Fruit fly (Drosophila melanogaster) whole organism, prepupa: Measurements from ENCODE around the gene CG43675.

ENCODE experiments used
- Blimp-1 ChIP-seq: fragments of 200-800 bp; sonication (Bioruptor generic); optimal IDR thresholded peaks from 3 replicates; lab custom pipeline; 2017; ENCODE audit warnings: missing biosample characterization, missing genetic modification characterization, mild to moderate bottlenecking, moderate library complexity, missing genetic modification reagents
- CG10631 ChIP-seq: fragments of 200-800 bp; sonication (Bioruptor generic); optimal IDR thresholded peaks from 2 replicates; lab custom pipeline; 2016; ENCODE audit warnings: missing biosample characterization, missing genetic modification characterization
- CG11294 ChIP-seq: fragments of 200-800 bp; sonication (Bioruptor generic); IDR thresholded peaks from 2 replicates; pipeline ENCODE4 v1.3.6; 2022; ENCODE audit warnings: missing biosample characterization, missing genetic modification characterization
- CG11902 ChIP-seq: fragments of 200-800 bp; sonication (Bioruptor generic); optimal IDR thresholded peaks from 3 replicates; lab custom pipeline; 2016; ENCODE audit warnings: missing biosample characterization, missing genetic modification characterization
- CG1621 ChIP-seq: fragments of 200-800 bp; sonication (Bioruptor generic); optimal IDR thresholded peaks from 3 replicates; lab custom pipeline; 2018; ENCODE audit warnings: missing biosample characterization, mild to moderate bottlenecking, missing genetic modification characterization
- CG16779 ChIP-seq: fragments of 200-800 bp; sonication (Bioruptor generic); optimal IDR thresholded peaks from 3 replicates; lab custom pipeline; 2017; ENCODE audit warnings: missing biosample characterization, mild to moderate bottlenecking, missing genetic modification characterization
- CG3032 ChIP-seq: fragments of 200-800 bp; optimal IDR thresholded peaks from 2 replicates; lab custom pipeline; 2019; ENCODE audit warnings: missing biosample characterization, mild to moderate bottlenecking, missing genetic modification characterization, moderate library complexity
- CG31627 ChIP-seq: fragments of 200-800 bp; sonication (Bioruptor generic); optimal IDR thresholded peaks from 3 replicates; lab custom pipeline; 2016; ENCODE audit warnings: missing biosample characterization, missing genetic modification characterization
- CG32006 ChIP-seq: fragments of 200-800 bp; sonication (Bioruptor generic); optimal IDR thresholded peaks from 3 replicates; lab custom pipeline; 2017; ENCODE audit warnings: missing biosample characterization, mild to moderate bottlenecking, missing genetic modification characterization
- CG34406 ChIP-seq: fragments of 200-800 bp; sonication (Bioruptor generic); optimal IDR thresholded peaks from 3 replicates; lab custom pipeline; 2016; ENCODE audit warnings: missing biosample characterization, missing genetic modification characterization
- CG3919 ChIP-seq: fragments of 200-800 bp; sonication (Bioruptor generic); optimal IDR thresholded peaks from 3 replicates; lab custom pipeline; 2016; ENCODE audit warnings: missing biosample characterization, missing genetic modification characterization
- CG4318 ChIP-seq: fragments of 200-800 bp; sonication (Bioruptor generic); optimal IDR thresholded peaks from 3 replicates; lab custom pipeline; 2017; ENCODE audit warnings: missing biosample characterization, mild to moderate bottlenecking, missing genetic modification characterization
- CG6163 ChIP-seq: fragments of 200-800 bp; sonication (Bioruptor generic); IDR thresholded peaks from 3 replicates; pipeline ENCODE4 v1.3.6; 2022; ENCODE audit warnings: missing biosample characterization, missing genetic modification characterization
- CG6276 ChIP-seq: fragments of 200-800 bp; sonication (Bioruptor generic); optimal IDR thresholded peaks from 2 replicates; lab custom pipeline; 2017; ENCODE audit warnings: missing biosample characterization, mild to moderate bottlenecking, missing genetic modification characterization
- CG6792 ChIP-seq: fragments of 200-800 bp; sonication (Bioruptor generic); optimal IDR thresholded peaks from 3 replicates; lab custom pipeline; 2016; ENCODE audit warnings: missing biosample characterization, missing genetic modification characterization
- CG6808 ChIP-seq: fragments of 200-800 bp; sonication (Bioruptor generic); optimal IDR thresholded peaks from 3 replicates; lab custom pipeline; 2017; ENCODE audit warnings: missing biosample characterization, missing genetic modification characterization, mild to moderate bottlenecking, moderate library complexity, missing genetic modification reagents
- CG6854 ChIP-seq: fragments of 200-800 bp; sonication (Bioruptor generic); optimal IDR thresholded peaks from 2 replicates; lab custom pipeline; 2017; ENCODE audit warnings: missing biosample characterization, mild to moderate bottlenecking, missing genetic modification characterization
- CG7368 ChIP-seq: fragments of 200-800 bp; sonication (Bioruptor generic); optimal IDR thresholded peaks from 3 replicates; lab custom pipeline; 2016; ENCODE audit warnings: missing biosample characterization, missing genetic modification characterization
- CG8319 ChIP-seq: fragments of 200-800 bp; sonication (Bioruptor generic); optimal IDR thresholded peaks from 3 replicates; lab custom pipeline; 2016; ENCODE audit warnings: missing biosample characterization, missing genetic modification characterization
- CG8632 ChIP-seq: fragments of 200-800 bp; sonication (Bioruptor generic); optimal IDR thresholded peaks from 3 replicates; lab custom pipeline; 2016; ENCODE audit warnings: missing biosample characterization, missing genetic modification characterization
- Eip75B ChIP-seq: fragments of 200-800 bp; sonication (Bioruptor generic); optimal IDR thresholded peaks from 3 replicates; lab custom pipeline; 2016; ENCODE audit warnings: missing biosample characterization, missing genetic modification characterization
- Eip78C ChIP-seq: fragments of 200-800 bp; sonication (Bioruptor generic); peaks from one replicate; lab custom pipeline; 2016; ENCODE audit warnings: missing biosample characterization, missing genetic modification characterization
- Eip93F ChIP-seq: fragments of 200-800 bp; sonication (Bioruptor generic); optimal IDR thresholded peaks from 2 replicates; lab custom pipeline; 2016; ENCODE audit warnings: missing biosample characterization, mild to moderate bottlenecking, missing genetic modification characterization
- Ets21C ChIP-seq: fragments of 200-800 bp; sonication (Bioruptor generic); optimal IDR thresholded peaks from 3 replicates; lab custom pipeline; 2016; ENCODE audit warnings: missing biosample characterization, missing genetic modification characterization
- Ets96B ChIP-seq: fragments of 200-800 bp; optimal IDR thresholded peaks from 2 replicates; lab custom pipeline; 2019; ENCODE audit warnings: missing biosample characterization, mild to moderate bottlenecking, missing genetic modification characterization, moderate library complexity
- Gug ChIP-seq: fragments of 200-800 bp; sonication (Bioruptor generic); IDR thresholded peaks from 2 replicates; pipeline ENCODE4 v1.3.6; 2022; ENCODE audit warnings: missing biosample characterization, missing genetic modification characterization
- Hr39 ChIP-seq: fragments of 200-800 bp; sonication (Bioruptor generic); optimal IDR thresholded peaks from 2 replicates; lab custom pipeline; 2016; ENCODE audit warnings: missing biosample characterization, missing genetic modification characterization
- Hr4 ChIP-seq: fragments of 200-800 bp; sonication (Bioruptor generic); optimal IDR thresholded peaks from 3 replicates; lab custom pipeline; 2016; ENCODE audit warnings: missing biosample characterization, missing genetic modification characterization
- Lpt ChIP-seq: fragments of 200-800 bp; sonication (Bioruptor generic); optimal IDR thresholded peaks from 3 replicates; lab custom pipeline; 2016; ENCODE audit warnings: missing biosample characterization, missing genetic modification characterization
- Met ChIP-seq: fragments of 200-800 bp; sonication (Bioruptor generic); optimal IDR thresholded peaks from 3 replicates; lab custom pipeline; 2016; ENCODE audit warnings: missing biosample characterization, missing genetic modification characterization
- Sox102F ChIP-seq: fragments of 200-800 bp; sonication (Bioruptor generic); optimal IDR thresholded peaks from 2 replicates; lab custom pipeline; 2016; ENCODE audit warnings: missing biosample characterization, mild to moderate bottlenecking, missing genetic modification characterization
- Sox14 ChIP-seq: fragments of 200-800 bp; sonication (Bioruptor generic); optimal IDR thresholded peaks from 3 replicates; lab custom pipeline; 2016; ENCODE audit warnings: missing biosample characterization, missing genetic modification characterization
- Sox15 ChIP-seq: fragments of 200-800 bp; sonication (Bioruptor generic); optimal IDR thresholded peaks from 3 replicates; lab custom pipeline; 2016; ENCODE audit warnings: missing biosample characterization, missing genetic modification characterization
- achi ChIP-seq: fragments of 200-800 bp; sonication (Bioruptor generic); optimal IDR thresholded peaks from 3 replicates; lab custom pipeline; 2016; ENCODE audit warnings: missing biosample characterization, missing genetic modification characterization
- acj6 ChIP-seq: fragments of 200-800 bp; sonication (Bioruptor generic); optimal IDR thresholded peaks from 3 replicates; lab custom pipeline; 2016; ENCODE audit warnings: missing biosample characterization, missing genetic modification characterization
- cyc ChIP-seq: fragments of 200-800 bp; sonication (Bioruptor generic); optimal IDR thresholded peaks from 3 replicates; lab custom pipeline; 2016; ENCODE audit warnings: missing biosample characterization, missing genetic modification characterization
- dac ChIP-seq: fragments of 200-800 bp; sonication (Bioruptor generic); optimal IDR thresholded peaks from 2 replicates; lab custom pipeline; 2017; ENCODE audit warnings: missing biosample characterization, mild to moderate bottlenecking, missing genetic modification characterization
- dsx ChIP-seq: fragments of 200-800 bp; optimal IDR thresholded peaks from 3 replicates; lab custom pipeline; 2019; ENCODE audit warnings: missing biosample characterization, mild to moderate bottlenecking, missing genetic modification characterization, moderate library complexity; ENCODE audit not compliant: poor library complexity, severe bottlenecking
- esn ChIP-seq: fragments of 200-800 bp; sonication (Bioruptor generic); optimal IDR thresholded peaks from 2 replicates; lab custom pipeline; 2016; ENCODE audit warnings: missing biosample characterization, mild to moderate bottlenecking, missing genetic modification characterization, moderate library complexity
- fd59A ChIP-seq: fragments of 200-800 bp; sonication (Bioruptor generic); optimal IDR thresholded peaks from 2 replicates; lab custom pipeline; 2017; ENCODE audit warnings: missing biosample characterization, mild to moderate bottlenecking, missing genetic modification characterization, missing genetic modification reagents
- fd85E ChIP-seq: fragments of 200-800 bp; sonication (Bioruptor generic); optimal IDR thresholded peaks from 3 replicates; lab custom pipeline; 2016; ENCODE audit warnings: missing biosample characterization, missing genetic modification characterization
- lz ChIP-seq: fragments of 200-800 bp; sonication (Bioruptor generic); optimal IDR thresholded peaks from 3 replicates; lab custom pipeline; 2016; ENCODE audit warnings: missing biosample characterization, missing genetic modification characterization
- net ChIP-seq: fragments of 200-800 bp; sonication (Bioruptor generic); optimal IDR thresholded peaks from 3 replicates; lab custom pipeline; 2016; ENCODE audit warnings: missing biosample characterization, missing genetic modification characterization
- pdm3 ChIP-seq: fragments of 200-800 bp; sonication (Bioruptor generic); optimal IDR thresholded peaks from 3 replicates; lab custom pipeline; 2016; ENCODE audit warnings: missing biosample characterization, missing genetic modification characterization
- salr ChIP-seq, 2 experiments: fragments of 200-800 bp; sonication (Bioruptor generic); optimal IDR thresholded peaks; 3 replicates each; lab custom pipeline; 2016 to 2018; ENCODE audit warnings: missing biosample characterization in 2 of 2, missing genetic modification characterization in 2 of 2, mild to moderate bottlenecking in 1 of 2
- ss ChIP-seq, 2 experiments: fragments of 200-800 bp; sonication (Bioruptor generic); optimal IDR thresholded peaks; 2 replicates in 1 of 2; 3 replicates in 1 of 2; lab custom pipeline; 2017 to 2018; ENCODE audit warnings: mild to moderate bottlenecking in 2 of 2, missing biosample characterization in 2 of 2, missing genetic modification characterization in 2 of 2, moderate library complexity in 1 of 2
- svp ChIP-seq: fragments of 200-800 bp; sonication (Bioruptor generic); peaks from one replicate; lab custom pipeline; 2016; ENCODE audit warnings: missing biosample characterization, missing genetic modification characterization
- topi ChIP-seq: fragments of 200-800 bp; sonication (Bioruptor generic); optimal IDR thresholded peaks from 3 replicates; lab custom pipeline; 2016; ENCODE audit warnings: missing biosample characterization, missing genetic modification characterization
- vri ChIP-seq: fragments of 200-800 bp; sonication (Bioruptor generic); optimal IDR thresholded peaks from 3 replicates; lab custom pipeline; 2016; ENCODE audit warnings: missing biosample characterization, mild to moderate bottlenecking, missing genetic modification characterization

Gene CG43675

DNA sequence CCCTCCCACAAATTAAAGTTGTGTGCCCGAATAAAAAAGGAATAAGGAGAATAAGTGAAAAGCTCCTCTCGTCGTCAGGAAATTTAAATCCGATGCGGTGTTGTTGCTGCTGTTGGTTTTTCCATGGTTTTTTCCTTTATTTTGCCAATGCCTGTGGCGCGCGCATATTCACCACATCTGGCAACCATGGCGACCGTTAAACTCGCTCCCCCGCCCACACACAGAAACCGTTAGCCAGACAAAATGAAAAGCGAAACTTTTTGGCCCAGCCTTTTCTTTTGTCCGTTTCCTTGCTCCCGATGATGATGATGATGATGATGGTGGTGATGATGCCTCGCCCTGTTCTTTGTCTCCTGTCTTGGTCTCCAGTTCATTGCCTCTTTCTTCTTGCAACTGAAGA is 9.4 kb upstream of the CG43675 start (continued):
- no peak for TF ChIP-seq CG7368
- TF ChIP-seq Eip93F (GFP tag; lab: Kevin White, UChicago) = no peak
- TF ChIP-seq dsx (GFP tag; lab: Kevin White, UChicago) = no peak
- no peak for TF ChIP-seq Ets21C
- no peak for TF ChIP-seq CG3032
- TF ChIP-seq dac (GFP tag; lab: Kevin White, UChicago) = peak; percentile 2
- TF ChIP-seq, all 60 proteins: peak for 6

DNA sequence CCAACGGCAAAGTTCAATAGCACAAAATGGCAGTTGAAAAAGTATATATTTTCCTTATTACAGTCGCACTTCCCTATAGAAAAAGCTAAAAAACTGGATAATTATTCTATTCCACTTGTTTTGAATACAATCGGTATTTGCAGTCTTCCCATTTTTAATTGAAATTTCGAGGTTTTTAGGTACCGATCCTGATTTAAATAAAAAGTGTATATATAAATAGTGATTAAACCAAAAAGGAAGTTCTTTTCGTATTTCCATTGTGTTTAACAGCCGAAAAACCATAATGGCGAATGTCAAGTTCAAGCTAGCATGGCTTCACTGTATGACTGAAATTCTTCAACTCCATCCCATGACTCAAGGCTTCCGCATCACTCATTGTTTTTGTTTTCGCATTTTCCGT is 8.8 kb upstream of the CG43675 start:
- TF ChIP-seq CG16779 (tag; lab: Kevin White, UChicago) (no peak), cyc (no peak), CG4318 (peak; percentile 17), CG6808 (GFP tag; lab: Kevin White, UChicago) (peak; percentile 42), Hr4 (GFP tag; lab: Kevin White, UChicago) (peak; percentile 55), salr (GFP tag; optimal IDR thresholded peaks at IDR 0.05; lab: Kevin White, UChicago) (peak in 1 of 2 experiments; percentile 5), Sox14 (GFP tag; lab: Kevin White, UChicago) (peak; percentile 44), dsx (GFP tag; lab: Kevin White, UChicago) (peak; percentile 39), CG11902 (GFP tag; lab: Kevin White, UChicago) (peak; percentile 6), Lpt (no peak), Sox102F (GFP tag; lab: Kevin White, UChicago) (peak; percentile 58), CG6276 (GFP tag; lab: Kevin White, UChicago) (no peak), net (GFP tag; lab: Kevin White, UChicago) (peak; percentile 13), topi (GFP tag; lab: Kevin White, UChicago) (peak; percentile 51), CG6792 (peak; percentile 57), Eip78C (GFP tag; lab: Kevin White, UChicago) (peak; percentile 74), fd59A (GFP tag; lab: Kevin White, UChicago) (peak; percentile 49), CG3919 (GFP tag; lab: Kevin White, UChicago) (peak; percentile 32), CG8632 (GFP tag; lab: Kevin White, UChicago) (peak; percentile 52), svp (GFP tag; lab: Kevin White, UChicago) (peak; percentile 74), Met (GFP tag; lab: Kevin White, UChicago) (peak; percentile 58), CG6163 (peak; percentile 44; the same call in 2 of the 3 replicates), Eip93F (GFP tag; lab: Kevin White, UChicago) (peak; percentile 16), CG1621 (tag; lab: Kevin White, UChicago) (peak; percentile 5), CG8319 (GFP tag; lab: Kevin White, UChicago) (no peak), fd85E (GFP tag; lab: Kevin White, UChicago) (no peak), CG34406 (GFP tag; lab: Kevin White, UChicago) (peak; percentile 61), Eip75B (GFP tag; lab: Kevin White, UChicago) (peak; percentile 17), Hr39 (GFP tag; lab: Kevin White, UChicago) (peak; percentile 55), Sox15 (GFP tag; lab: Kevin White, UChicago) (peak; percentile 23), acj6 (GFP tag; lab: Kevin White, UChicago) (peak; percentile 54), CG32006 (GFP tag; lab: Kevin White, UChicago) (peak; percentile 57), pdm3 (GFP tag; lab: Kevin White, UChicago) (peak; percentile 67), Ets21C (no peak), achi (peak; percentile 20), CG6854 (GFP tag; lab: Kevin White, UChicago) (no peak), Ets96B (tag; lab: Kevin White, UChicago) (peak; percentile 49), CG31627 (GFP tag; lab: Kevin White, UChicago) (peak; percentile 44), lz (GFP tag; lab: Kevin White, UChicago) (peak; percentile 46), esn (GFP tag; lab: Kevin White, UChicago) (peak; percentile 61), CG7368 (no peak), Gug (GFP tag; lab: Robert Waterston, UW) (no peak), dac (GFP tag; lab: Kevin White, UChicago) (no peak), CG10631 (GFP tag; lab: Kevin White, UChicago) (peak; percentile 37), CG3032 (peak; percentile 52), ss (GFP tag; optimal IDR thresholded peaks at IDR 0.05; lab: Kevin White, UChicago) (peak in 1 of 2 experiments; percentile 8), vri (peak; percentile 21), Blimp-1 (no peak), CG11294 (no peak)
